Worm (Caenorhabditis elegans) whole organism, L4 larva: ENCODE results near the gene C28H8.5.
A peak's percentile ranks its signal among the peaks of the same experiment; 100 is the strongest.

ENCODE experiments used
- D1046.2 ChIP-seq: fragments of 200-800 bp; sonication (Bioruptor generic); IDR thresholded peaks from 2 replicates; pipeline ENCODE4 v1.3.6; 2022; ENCODE audit warnings: missing genetic modification characterization, missing compliant biosample characterization
- F26F4.8 ChIP-seq: fragments of 200-800 bp; sonication (Bioruptor generic); conservative IDR thresholded peaks from 2 replicates; pipeline ENCODE4 v1.3.6; 2022; ENCODE audit warnings: missing genetic modification characterization, missing compliant biosample characterization
- F37D6.2 ChIP-seq: sonication (generic microtip); optimal IDR thresholded peaks from 2 replicates; lab custom pipeline; 2016; ENCODE audit warnings: mild to moderate bottlenecking, missing genetic modification characterization, missing compliant biosample characterization
- F44E2.7 ChIP-seq: fragments of 200-800 bp; sonication (Bioruptor generic); IDR thresholded peaks from 2 replicates; pipeline ENCODE4 v2.1.2; 2022; ENCODE audit warnings: missing genetic modification characterization, missing compliant biosample characterization
- F49E8.2 ChIP-seq: sonication (generic microtip); optimal IDR thresholded peaks from 2 replicates; lab custom pipeline; 2016; ENCODE audit warnings: missing compliant biosample characterization, mild to moderate bottlenecking, missing genetic modification characterization, borderline replicate concordance
- T20F7.1 ChIP-seq: fragments of 200-800 bp; sonication (Bioruptor generic); optimal IDR thresholded peaks from 2 replicates; lab custom pipeline; 2018; ENCODE audit warnings: mild to moderate bottlenecking, missing genetic modification characterization, missing compliant biosample characterization
- T26A8.4 ChIP-seq: fragments of 200-800 bp; sonication (Bioruptor generic); IDR thresholded peaks from 2 replicates; pipeline ENCODE4 v1.3.6; 2022; ENCODE audit warnings: missing genetic modification characterization, missing compliant biosample characterization
- Y105C5A.15 ChIP-seq: fragments of 200-800 bp; sonication (Bioruptor generic); IDR thresholded peaks from 2 replicates; pipeline ENCODE4 v1.3.6; 2022; ENCODE audit warnings: missing genetic modification characterization, missing compliant biosample characterization
- arid-1 ChIP-seq: fragments of 200-800 bp; sonication (Bioruptor generic); conservative IDR thresholded peaks from 2 replicates; pipeline ENCODE4 v1.3.6; 2022; ENCODE audit warnings: missing genetic modification reagents, missing genetic modification characterization, missing compliant biosample characterization
- attf-4 ChIP-seq: sonication (generic microtip); optimal IDR thresholded peaks from 3 replicates; lab custom pipeline; 2017; ENCODE audit warnings: missing biosample characterization, missing genetic modification characterization
- ceh-28 ChIP-seq: fragments of 150-350 bp; optimal IDR thresholded peaks from 2 replicates; lab custom pipeline; 2014; ENCODE audit warnings: missing biosample characterization, missing genetic modification reagents, missing genetic modification characterization
- ceh-62 ChIP-seq: sonication (generic microtip); optimal IDR thresholded peaks from 2 replicates; lab custom pipeline; 2017; ENCODE audit warnings: missing biosample characterization, missing genetic modification characterization
- ces-1 ChIP-seq: fragments of 150-350 bp; sonication (generic microtip); optimal IDR thresholded peaks from 4 replicates; lab custom pipeline; 2014; ENCODE audit warnings: missing biosample characterization, missing genetic modification reagents, missing genetic modification characterization
- ctbp-1 ChIP-seq: fragments of 200-800 bp; sonication (Bioruptor generic); IDR thresholded peaks from 2 replicates; pipeline ENCODE4 v1.3.6; 2022; ENCODE audit warnings: missing genetic modification reagents, missing genetic modification characterization, missing compliant biosample characterization
- daf-19 ChIP-seq: fragments of 200-800 bp; sonication (Bioruptor generic); conservative IDR thresholded peaks from 2 replicates; pipeline ENCODE4 v1.3.6; 2022; ENCODE audit warnings: missing genetic modification characterization, missing compliant biosample characterization
- dmd-9 ChIP-seq: fragments of 200-800 bp; sonication (Bioruptor generic); IDR thresholded peaks from 2 replicates; pipeline ENCODE4 v1.3.6; 2022; ENCODE audit warnings: missing genetic modification reagents, missing genetic modification characterization, missing compliant biosample characterization
- dpl-1 ChIP-seq: fragments of 150-350 bp; optimal IDR thresholded peaks from 2 replicates; lab custom pipeline; 2014; ENCODE audit warnings: missing biosample characterization, missing genetic modification reagents, missing genetic modification characterization
- dve-1 ChIP-seq: sonication (generic microtip); optimal IDR thresholded peaks from 2 replicates; lab custom pipeline; 2017; ENCODE audit warnings: antibody characterized with exemption, mild to moderate bottlenecking, missing genetic modification characterization, missing compliant biosample characterization; ENCODE audit not compliant: insufficient read depth
- egl-27 ChIP-seq: sonication (generic microtip); optimal IDR thresholded peaks from 3 replicates; lab custom pipeline; 2017; ENCODE audit warnings: missing biosample characterization, missing genetic modification reagents, missing genetic modification characterization
- gei-8 ChIP-seq: fragments of 200-800 bp; sonication (Bioruptor generic); optimal IDR thresholded peaks from 2 replicates; lab custom pipeline; 2018; ENCODE audit warnings: mild to moderate bottlenecking, missing genetic modification characterization, missing compliant biosample characterization
- hif-1 ChIP-seq, 2 experiments: sonication (generic microtip); optimal IDR thresholded peaks; 2 replicates each; lab custom pipeline; 2016 to 2017; ENCODE audit warnings: missing compliant biosample characterization in 2 of 2, missing genetic modification characterization in 2 of 2, missing genetic modification reagents in 2 of 2, missing genotype in 2 of 2, mild to moderate bottlenecking in 1 of 2
- hlh-11 ChIP-seq: fragments of 200-800 bp; sonication (Bioruptor generic); optimal IDR thresholded peaks from 2 replicates; lab custom pipeline; 2018; ENCODE audit warnings: mild to moderate bottlenecking, missing genetic modification characterization, missing compliant biosample characterization
- hlh-30 ChIP-seq: sonication (generic microtip); optimal IDR thresholded peaks from 2 replicates; lab custom pipeline; 2017; ENCODE audit warnings: antibody characterized with exemption, mild to moderate bottlenecking, missing genetic modification characterization, missing compliant biosample characterization; ENCODE audit not compliant: insufficient read depth
- hmg-1.1 ChIP-seq: fragments of 200-800 bp; sonication (Bioruptor generic); IDR thresholded peaks from 2 replicates; pipeline ENCODE4 v1.3.6; 2022; ENCODE audit warnings: missing genetic modification reagents, missing genetic modification characterization, missing compliant biosample characterization
- lin-1 ChIP-seq: fragments of 200-800 bp; sonication (Bioruptor generic); IDR thresholded peaks from 2 replicates; pipeline ENCODE4 v1.3.6; 2022; ENCODE audit warnings: missing genetic modification reagents, missing genetic modification characterization, missing compliant biosample characterization
- lin-13 ChIP-seq: fragments of 150-350 bp; optimal IDR thresholded peaks from 2 replicates; lab custom pipeline; 2014; ENCODE audit warnings: missing biosample characterization, missing genetic modification reagents, missing genetic modification characterization
- lin-15B ChIP-seq: fragments of 150-350 bp; sonication (generic microtip); optimal IDR thresholded peaks from 3 replicates; lab custom pipeline; 2014; ENCODE audit warnings: missing biosample characterization, missing genetic modification characterization
- lin-39 ChIP-seq: fragments of 150-350 bp; optimal IDR thresholded peaks from 2 replicates; lab custom pipeline; 2014; ENCODE audit warnings: missing biosample characterization, missing genetic modification reagents, missing genetic modification characterization
- mxl-2 ChIP-seq: fragments of 200-800 bp; sonication (Bioruptor generic); conservative IDR thresholded peaks from 2 replicates; pipeline ENCODE4 v1.3.6; 2022; ENCODE audit warnings: missing genetic modification reagents, missing genetic modification characterization, missing compliant biosample characterization
- nhr-102 ChIP-seq: sonication (generic microtip); optimal IDR thresholded peaks from 2 replicates; lab custom pipeline; 2016; ENCODE audit warnings: mild to moderate bottlenecking, missing genetic modification characterization, moderate library complexity, missing compliant biosample characterization
- nhr-25 ChIP-seq: sonication (generic microtip); optimal IDR thresholded peaks from 2 replicates; lab custom pipeline; 2017; ENCODE audit warnings: missing genetic modification characterization, mild to moderate bottlenecking, missing compliant biosample characterization, antibody characterized with exemption, moderate library complexity, borderline replicate concordance; ENCODE audit not compliant: insufficient read depth
- nhr-41 ChIP-seq: fragments of 200-800 bp; sonication (Bioruptor generic); IDR thresholded peaks from 2 replicates; pipeline ENCODE4 v1.3.6; 2022; ENCODE audit warnings: missing genetic modification reagents, missing genetic modification characterization, missing compliant biosample characterization
- nhr-42 ChIP-seq: fragments of 200-800 bp; sonication (Bioruptor generic); IDR thresholded peaks from 2 replicates; pipeline ENCODE4 v1.3.6; 2022; ENCODE audit warnings: missing genetic modification characterization, missing compliant biosample characterization
- nhr-6 ChIP-seq: fragments of 150-350 bp; optimal IDR thresholded peaks from 2 replicates; lab custom pipeline; 2014; ENCODE audit warnings: missing biosample characterization, missing genetic modification characterization
- nhr-77 ChIP-seq: fragments of 150-350 bp; optimal IDR thresholded peaks from 2 replicates; lab custom pipeline; 2014; ENCODE audit warnings: missing biosample characterization, missing genetic modification characterization
- pha-4 ChIP-seq, 2 experiments: fragments of 150-350 bp in 1 of 2; fragments of 200-800 bp in 1 of 2; sonication (Bioruptor generic) in 1 of 2; IDR thresholded peaks in 1 of 2; optimal IDR thresholded peaks in 1 of 2; 2 replicates each; pipeline versions ENCODE4 v1.3.6 to Lab custom; 2014 to 2022; ENCODE audit warnings: missing genetic modification characterization in 2 of 2, missing genetic modification reagents in 2 of 2, missing biosample characterization in 1 of 2, missing compliant biosample characterization in 1 of 2
- pqm-1 ChIP-seq: sonication (generic microtip); optimal IDR thresholded peaks from 2 replicates; lab custom pipeline; 2017; ENCODE audit warnings: missing biosample characterization, missing genetic modification characterization
- saeg-2 ChIP-seq: fragments of 200-800 bp; sonication (Bioruptor generic); IDR thresholded peaks from 2 replicates; pipeline ENCODE4 v1.3.6; 2022; ENCODE audit warnings: missing genetic modification reagents, missing genetic modification characterization, missing compliant biosample characterization
- snpc-1.2 ChIP-seq: fragments of 200-800 bp; sonication (Bioruptor generic); IDR thresholded peaks from 2 replicates; pipeline ENCODE4 v1.3.6; 2022; ENCODE audit warnings: missing genetic modification reagents, missing genetic modification characterization, missing compliant biosample characterization
- snpc-4 ChIP-seq: fragments of 150-350 bp; optimal IDR thresholded peaks from 2 replicates; lab custom pipeline; 2014; ENCODE audit warnings: missing biosample characterization, missing genetic modification characterization
- spr-3 ChIP-seq: fragments of 200-800 bp; sonication (Bioruptor generic); optimal IDR thresholded peaks from 2 replicates; lab custom pipeline; 2018; ENCODE audit warnings: mild to moderate bottlenecking, missing genetic modification characterization, missing compliant biosample characterization
- tag-97 ChIP-seq: fragments of 200-800 bp; sonication (Bioruptor generic); IDR thresholded peaks from 2 replicates; pipeline ENCODE4 v1.3.6; 2022; ENCODE audit warnings: missing genetic modification characterization, missing compliant biosample characterization
- unc-130 ChIP-seq: sonication (generic microtip); optimal IDR thresholded peaks from 2 replicates; lab custom pipeline; 2016; ENCODE audit warnings: missing genetic modification reagents, missing genetic modification characterization, missing compliant biosample characterization
- unc-39 ChIP-seq: sonication (generic microtip); optimal IDR thresholded peaks from 2 replicates; lab custom pipeline; 2017; ENCODE audit warnings: missing biosample characterization, missing genetic modification characterization
- unc-62 ChIP-seq, 3 experiments: fragments of 150-350 bp in 1 of 3; sonication (generic microtip); optimal IDR thresholded peaks in 2 of 3; peaks in 1 of 3; 1 replicate in 1 of 3; 2 replicates in 2 of 3; lab custom pipeline; 2014 to 2017; ENCODE audit warnings: missing biosample characterization in 3 of 3, missing genetic modification characterization in 3 of 3, missing genetic modification reagents in 3 of 3, missing genotype in 1 of 3
- vab-7 ChIP-seq: fragments of 200-800 bp; sonication (Bioruptor generic); IDR thresholded peaks from 2 replicates; pipeline ENCODE4 v1.3.6; 2022; ENCODE audit warnings: missing genetic modification reagents, missing genetic modification characterization, missing compliant biosample characterization
- zag-1 ChIP-seq: fragments of 150-350 bp; optimal IDR thresholded peaks from 2 replicates; lab custom pipeline; 2014; ENCODE audit warnings: missing biosample characterization, missing genetic modification characterization
- zfp-2 ChIP-seq: sonication (generic microtip); optimal IDR thresholded peaks from 2 replicates; lab custom pipeline; 2016; ENCODE audit warnings: mild to moderate bottlenecking, missing genetic modification characterization, missing compliant biosample characterization
- zip-2 ChIP-seq: fragments of 150-350 bp; optimal IDR thresholded peaks from 2 replicates; lab custom pipeline; 2014; ENCODE audit warnings: missing biosample characterization, missing genetic modification characterization
- ztf-11 ChIP-seq: fragments of 150-350 bp; optimal IDR thresholded peaks from 2 replicates; lab custom pipeline; 2014; ENCODE audit warnings: missing biosample characterization, missing genetic modification characterization
- ztf-7 ChIP-seq: fragments of 150-350 bp; optimal IDR thresholded peaks from 2 replicates; lab custom pipeline; 2014; ENCODE audit warnings: missing biosample characterization, missing genetic modification characterization

Gene C28H8.5

DNA sequence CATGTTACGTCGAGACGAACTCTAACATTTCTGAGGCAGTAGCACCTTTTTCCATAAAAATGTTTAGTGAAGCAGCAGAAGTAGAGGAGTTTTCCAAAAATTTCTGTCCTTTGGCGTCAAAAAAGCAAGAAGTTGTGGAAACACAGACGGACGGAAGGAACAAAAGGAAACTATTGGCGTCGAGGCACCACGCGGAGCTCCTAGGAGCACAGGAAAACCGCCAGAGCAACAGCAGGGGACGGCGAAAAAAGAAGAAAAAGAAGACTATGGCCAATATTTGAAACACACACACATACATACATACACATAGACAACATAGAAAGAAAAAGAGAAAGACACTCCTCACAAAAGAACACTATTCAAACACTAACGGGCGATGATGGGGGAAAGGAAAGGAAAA lies 41.2 kb upstream of the C28H8.5 start (continued):
- TF ChIP-seq ceh-62 (tag; lab: Kevin White, UChicago): no peak
- TF ChIP-seq pqm-1: no peak
- no peak for TF ChIP-seq lin-13 (GFP tag; lab: Kevin White, UChicago)
- TF ChIP-seq nhr-41 (GFP tag; lab: Robert Waterston, UW): no peak
- no peak for TF ChIP-seq tag-97 (GFP tag; lab: Robert Waterston, UW)
- no peak for TF ChIP-seq ztf-11
- TF ChIP-seq unc-62 (GFP tag; optimal IDR thresholded peaks at IDR 0.05 in 1 of 2; lab: Kevin White, UChicago): no peak
- no peak for TF ChIP-seq unc-62 (tag; optimal IDR thresholded peaks at IDR 0.05; lab: Kevin White, UChicago)
- no peak for TF ChIP-seq dpl-1 (GFP tag; lab: Kevin White, UChicago)
- no peak for TF ChIP-seq F37D6.2
- peak; percentile 20 for TF ChIP-seq hlh-11
- peak; percentile 8 for TF ChIP-seq dve-1 (tag; lab: Kevin White, UChicago)
- TF ChIP-seq hlh-30 (tag; lab: Kevin White, UChicago): no peak
- TF ChIP-seq egl-27 (tag; lab: Kevin White, UChicago): no peak
- no peak for TF ChIP-seq saeg-2 (GFP tag; lab: Robert Waterston, UW)
- TF ChIP-seq unc-39 (tag; lab: Kevin White, UChicago): no peak
- TF ChIP-seq ztf-7: no peak
- no peak for TF ChIP-seq F26F4.8 (GFP tag; lab: Robert Waterston, UW)
- no peak for TF ChIP-seq dmd-9
- no peak for TF ChIP-seq unc-130 (GFP tag; lab: Kevin White, UChicago)
- TF ChIP-seq arid-1: no peak
- TF ChIP-seq ceh-28 (tag; lab: Kevin White, UChicago): no peak
- TF ChIP-seq hmg-1.1 (GFP tag; lab: Robert Waterston, UW): no peak
- TF ChIP-seq ces-1 (GFP tag; lab: Kevin White, UChicago): no peak
- TF ChIP-seq Y105C5A.15 (GFP tag; lab: Robert Waterston, UW): no peak
- TF ChIP-seq F49E8.2 (tag; lab: Kevin White, UChicago): no peak
- TF ChIP-seq F44E2.7 (GFP tag; lab: Robert Waterston, UW): no peak
- no peak for TF ChIP-seq attf-4 (tag; lab: Kevin White, UChicago)
- TF ChIP-seq nhr-42 (GFP tag; lab: Robert Waterston, UW): no peak
- TF ChIP-seq lin-39 (tag; lab: Kevin White, UChicago): no peak
- TF ChIP-seq T26A8.4: no peak
- TF ChIP-seq vab-7 (GFP tag; lab: Robert Waterston, UW): no peak
- no peak for TF ChIP-seq T20F7.1
- TF ChIP-seq zfp-2 (tag; lab: Kevin White, UChicago): no peak
- no peak for TF ChIP-seq nhr-6
- no peak for TF ChIP-seq snpc-4
- no peak for TF ChIP-seq nhr-25 (tag; lab: Kevin White, UChicago)
- no peak for TF ChIP-seq lin-15B (tag; lab: Kevin White, UChicago)
- no peak for TF ChIP-seq lin-1 (GFP tag; lab: Robert Waterston, UW)
- no peak for TF ChIP-seq daf-19 (GFP tag; lab: Robert Waterston, UW)
- no peak for TF ChIP-seq pha-4 (GFP tag; IDR thresholded peaks at IDR 0.05; lab: Robert Waterston, UW)
- TF ChIP-seq pha-4 (tag; optimal IDR thresholded peaks at IDR 0.05; lab: Kevin White, UChicago): peak; percentile 16
- TF ChIP-seq zip-2: no peak
- TF ChIP-seq zag-1 (tag; lab: Kevin White, UChicago): no peak
- peak; percentile 38; the same call in 1 of the 2 replicates for TF ChIP-seq ctbp-1 (GFP tag; lab: Robert Waterston, UW)
- no peak for TF ChIP-seq hif-1 (tag; optimal IDR thresholded peaks at IDR 0.05; lab: Kevin White, UChicago)
- TF ChIP-seq snpc-1.2 (GFP tag; lab: Robert Waterston, UW): no peak
- TF ChIP-seq nhr-77: no peak
- TF ChIP-seq mxl-2 (GFP tag; lab: Robert Waterston, UW): no peak
- TF ChIP-seq D1046.2 (GFP tag; lab: Robert Waterston, UW): no peak
- no peak for TF ChIP-seq nhr-102 (tag; lab: Kevin White, UChicago)
- TF ChIP-seq spr-3 (GFP tag; lab: Kevin White, UChicago): no peak
- TF ChIP-seq gei-8 (GFP tag; lab: Kevin White, UChicago): no peak
